Worm (Caenorhabditis elegans): ENCODE measurements around the gene C06G3.8.

The C06G3.8 gene

ce11 chrIV:7044552-7045139 is 12.3 kb upstream of the C06G3.8 start, which contains the start of gene tin-9.1:
TSS of gene tin-9.1 (minus strand) at chrIV:7044602.
- TF ChIP-seq nhr-27 (tag; optimal IDR thresholded peaks at IDR 0.05) (no peak), ekl-4 (GFP tag; IDR thresholded peaks at IDR 0.05) (0 out of 2 replicates have a peak, but pooled peaks have one; percentile 50), hlh-26 (GFP tag; conservative IDR thresholded peaks at IDR 0.05) (no peak), let-526 (GFP tag; IDR thresholded peaks at IDR 0.05) (no peak), aptf-3 (GFP tag; IDR thresholded peaks at IDR 0.05) (no peak), xnd-1 (tag; optimal IDR thresholded peaks at IDR 0.05) (no peak), egl-44 (GFP tag; IDR thresholded peaks at IDR 0.05) (no peak), nfya-2 (GFP tag; IDR thresholded peaks at IDR 0.05) (no peak), nhr-90 (tag; optimal IDR thresholded peaks at IDR 0.05) (no peak), repo-1 (tag; optimal IDR thresholded peaks at IDR 0.05) (no peak), B0336.3 (GFP tag; IDR thresholded peaks at IDR 0.05) (no peak), ZK185.1 (tag; optimal IDR thresholded peaks at IDR 0.05; ENCODE audit: poor library complexity, severe bottlenecking) (peak; percentile 13), hlh-12 (tag; optimal IDR thresholded peaks at IDR 0.05) (no peak), nfyb-1 (GFP tag; IDR thresholded peaks at IDR 0.05) (0 out of 2 replicates have a peak, but pooled peaks have one; percentile 50), mes-4 (tag; optimal IDR thresholded peaks at IDR 0.05) (no peak), snpc-4 (GFP tag; optimal IDR thresholded peaks at IDR 0.05) (peak; percentile 17), snpc-4 (tag; optimal IDR thresholded peaks at IDR 0.05) (peak in 3 of 4 experiments; percentile 29 to 68 (median 49)), lsl-1 (GFP tag; optimal IDR thresholded peaks at IDR 0.05) (peak; percentile 57), bed-2 (GFP tag; IDR thresholded peaks at IDR 0.05) (no peak), ceh-100 (GFP tag; IDR thresholded peaks at IDR 0.05) (no peak), madf-10 (tag; optimal IDR thresholded peaks at IDR 0.05) (no peak), ccch-3 (GFP tag; optimal IDR thresholded peaks at IDR 0.05) (no peak), B0261.1 (tag; optimal IDR thresholded peaks at IDR 0.05) (no peak), hrde-1 (tag; optimal IDR thresholded peaks at IDR 0.05; ENCODE audit: borderline replicate concordance) (no peak), unc-130 (GFP tag; optimal IDR thresholded peaks at IDR 0.05) (no peak), ets-4 (GFP tag; optimal IDR thresholded peaks at IDR 0.05) (no peak), dpff-1 (tag; optimal IDR thresholded peaks at IDR 0.05) (no peak), ztf-22 (GFP tag; optimal IDR thresholded peaks at IDR 0.05) (no peak), snpc-1.1 (tag; optimal IDR thresholded peaks at IDR 0.05; ENCODE audit: insufficient read depth) (no peak), snpc-1.3 (tag; optimal IDR thresholded peaks at IDR 0.05; ENCODE audit: insufficient read depth) (no peak), tlf-1 (GFP tag; optimal IDR thresholded peaks at IDR 0.05) (no peak), snpc-3.4 (tag; optimal IDR thresholded peaks at IDR 0.05) (no peak), ztf-6 (GFP tag; IDR thresholded peaks at IDR 0.05) (no peak), ceh-40 (GFP tag; IDR thresholded peaks at IDR 0.05) (no peak), F33H1.4 (GFP tag; IDR thresholded peaks at IDR 0.05) (peak; percentile 50), ceh-91 (GFP tag; IDR thresholded peaks at IDR 0.05) (0 out of 2 replicates have a peak, but pooled peaks have one; percentile 24), athp-1 (tag; optimal IDR thresholded peaks at IDR 0.05) (no peak), F39B2.1 (GFP tag; IDR thresholded peaks at IDR 0.05) (no peak), ama-1 (optimal IDR thresholded peaks at IDR 0.05) (no peak), ama-1 (GFP tag; optimal IDR thresholded peaks at IDR 0.05) (no peak), atf-7 (tag; optimal IDR thresholded peaks at IDR 0.05) (no peak), ztf-3 (GFP tag; optimal IDR thresholded peaks at IDR 0.05) (no peak), nhr-120 (GFP tag; IDR thresholded peaks at IDR 0.05) (no peak), lsy-27 (tag; optimal IDR thresholded peaks at IDR 0.05; ENCODE audit: borderline replicate concordance, insufficient read depth) (no peak), Y79H2A.3 (GFP tag; conservative IDR thresholded peaks at IDR 0.05) (no peak), lir-1 (GFP tag; conservative IDR thresholded peaks at IDR 0.05) (no peak), madf-6 (GFP tag; IDR thresholded peaks at IDR 0.05) (peak; percentile 73), B0035.1 (tag; optimal IDR thresholded peaks at IDR 0.05) (no peak)

Measured in whole organism, young adult.